Worm (Caenorhabditis elegans) whole organism, L2 larva: ENCODE measurements around the gene T09A5.4.

Source experiments
- crh-2 ChIP-seq: sonication (generic microtip); optimal IDR thresholded peaks from 2 replicates; lab custom pipeline; 2017; ENCODE audit warnings: missing biosample characterization, missing genetic modification characterization
- dmd-4 ChIP-seq: sonication (generic microtip); optimal IDR thresholded peaks from 2 replicates; lab custom pipeline; 2017; ENCODE audit warnings: missing biosample characterization, missing genetic modification characterization
- nhr-10 ChIP-seq: sonication (generic microtip); optimal IDR thresholded peaks from 2 replicates; lab custom pipeline; 2017; ENCODE audit warnings: missing biosample characterization, missing genetic modification characterization
- nhr-23 ChIP-seq: fragments of 150-350 bp; optimal IDR thresholded peaks from 2 replicates; lab custom pipeline; 2014; ENCODE audit warnings: missing biosample characterization, missing genetic modification reagents, missing genetic modification characterization
- nhr-25 ChIP-seq: fragments of 150-350 bp; sonication (generic microtip); optimal IDR thresholded peaks from 3 replicates; lab custom pipeline; 2014; ENCODE audit warnings: missing biosample characterization, missing genetic modification characterization
- nhr-77 ChIP-seq: fragments of 150-350 bp; optimal IDR thresholded peaks from 2 replicates; lab custom pipeline; 2014; ENCODE audit warnings: missing biosample characterization, missing genetic modification characterization

DNA sequence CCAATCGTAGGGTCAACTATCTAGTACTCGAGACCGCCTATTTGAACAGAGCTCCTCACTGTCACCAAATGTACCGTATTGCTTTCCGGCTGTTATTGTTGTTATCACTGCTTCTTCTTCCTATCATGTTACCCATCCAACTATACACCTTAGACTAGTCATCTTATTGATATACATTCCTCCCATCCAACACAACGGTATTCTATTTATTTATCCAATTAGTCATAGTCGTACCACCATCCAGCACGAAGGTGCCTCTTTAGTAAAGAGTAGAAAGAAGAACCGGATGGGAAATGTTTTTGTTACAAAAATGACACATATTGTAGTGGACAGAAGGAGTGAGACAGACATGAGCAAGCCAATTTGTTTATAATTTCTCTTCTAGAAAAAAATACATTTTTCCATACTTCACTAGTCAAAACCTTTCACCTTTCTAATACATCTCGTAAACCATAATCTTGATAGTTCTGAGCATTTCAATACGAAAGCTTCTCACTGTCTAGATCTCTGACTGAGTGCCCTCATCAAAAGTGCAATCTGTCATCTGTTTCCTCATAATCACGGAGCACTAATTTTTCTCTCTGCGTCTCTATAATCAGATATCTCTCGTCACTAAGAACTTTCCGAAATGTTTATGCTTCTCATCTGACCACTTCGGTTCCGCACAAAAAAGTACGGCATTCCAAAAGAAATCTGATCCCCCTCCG lies 35.7 kb upstream of the T09A5.4 start:
- TF ChIP-seq crh-2 (tag; lab: Kevin White, UChicago) (no peak), dmd-4 (no peak), nhr-77 (tag; lab: Kevin White, UChicago) (no peak), nhr-23 (no peak), nhr-25 (tag; lab: Kevin White, UChicago) (no peak), nhr-10 (tag; lab: Kevin White, UChicago) (no peak)
